Fruit fly (Drosophila melanogaster): ENCODE data around the gene CG32432.
A peak's percentile ranks its signal among the peaks of the same experiment; 100 is the strongest.

CG32432 gene

DNA sequence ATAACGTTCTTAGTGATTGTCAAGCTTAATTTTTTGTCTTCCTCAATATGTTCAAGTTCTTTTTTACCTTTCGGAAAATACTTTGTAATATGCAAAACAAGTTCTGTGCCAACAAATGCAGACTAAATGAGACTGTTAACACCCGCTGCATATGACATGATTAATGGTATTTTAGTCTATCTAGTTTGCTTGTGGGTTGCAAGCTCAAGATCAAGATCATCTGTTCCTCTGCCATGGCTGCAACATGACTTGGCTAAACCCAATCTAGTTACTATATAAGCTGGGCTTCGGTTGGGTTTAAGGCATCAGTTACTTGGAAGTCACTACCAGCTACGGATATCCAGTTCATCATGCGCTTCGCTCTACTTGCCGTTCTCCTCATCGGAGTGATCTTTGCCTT, 20.5 kb upstream of the CG32432 start, which contains the start of gene CG11458:
Gene CG11458 (plus strand): TSS at position 301 of the 400 bp plus-strand sequence.
- TF ChIP-seq CTCF (optimal IDR thresholded peaks at IDR 0.05), result no peak
- no peak for TF ChIP-seq CG8478 (optimal IDR thresholded peaks at IDR 0.05)

dm6 chr3L:20900996-20901395, 16.0 kb upstream of the CG32432 start:
- no peak for TF ChIP-seq CG8478 (optimal IDR thresholded peaks at IDR 0.05)
- TF ChIP-seq CTCF (optimal IDR thresholded peaks at IDR 0.05), result no peak

- TF ChIP-seq CTCF (optimal IDR thresholded peaks at IDR 0.05) (no peak), CG8478 (optimal IDR thresholded peaks at IDR 0.05) (no peak)
Observed at dm6 chr3L:20897317-20897716, 12.3 kb upstream of the CG32432 start, which contains the start of the genes Sfp77F and CG43931. Gene Sfp77F, minus strand, starts transcription at chr3L:20897417. Gene CG43931, plus strand, starts transcription at chr3L:20897557.

DNA sequence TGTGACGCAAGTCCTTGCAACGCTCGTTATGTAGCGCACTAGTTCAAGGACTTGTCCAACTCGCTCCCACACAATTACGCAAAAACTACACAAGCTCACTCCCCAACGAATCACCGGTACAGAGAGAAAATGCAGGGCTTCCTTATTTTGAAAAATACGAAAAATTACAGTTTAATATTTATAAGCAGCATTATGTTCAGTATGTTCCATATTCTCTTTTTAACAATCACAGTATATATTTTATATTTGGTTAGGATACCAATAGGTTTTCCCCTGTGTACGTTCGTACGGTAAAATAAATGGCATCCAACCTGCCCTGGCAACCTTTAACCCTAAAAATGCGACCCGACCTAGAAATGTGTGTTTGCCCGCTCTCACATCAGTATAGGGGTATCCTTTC, 1.0 kb downstream of the CG32432 start:
- TF ChIP-seq CG8478 (optimal IDR thresholded peaks at IDR 0.05) (no peak), CTCF (optimal IDR thresholded peaks at IDR 0.05) (no peak)

dm6 chr3L:20868995-20869394, 16.0 kb downstream of the CG32432 start:
- TF ChIP-seq CTCF (optimal IDR thresholded peaks at IDR 0.05) (no peak), CG8478 (optimal IDR thresholded peaks at IDR 0.05) (no peak)

DNA sequence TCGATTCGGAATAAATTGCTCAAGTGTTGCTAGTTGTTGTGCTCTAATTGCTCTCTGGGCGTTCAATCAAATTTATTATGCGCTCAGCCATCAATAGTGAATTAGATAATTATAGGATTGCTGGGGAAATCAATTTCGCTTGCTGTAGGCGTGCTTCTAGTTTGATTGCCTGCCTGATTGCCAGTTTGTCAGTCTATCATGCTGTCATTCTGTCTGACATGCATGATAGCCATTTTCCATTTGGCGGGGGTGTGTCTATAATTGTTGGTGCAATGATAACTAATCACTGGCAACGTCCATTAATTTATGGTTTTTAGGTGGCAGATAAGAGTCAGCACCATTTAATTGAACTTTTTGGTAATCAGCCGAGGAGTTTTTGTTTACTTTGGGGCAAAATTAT, 27.4 kb downstream of the CG32432 start:
- TF ChIP-seq CG8478 (optimal IDR thresholded peaks at IDR 0.05) (no peak), CTCF (optimal IDR thresholded peaks at IDR 0.05) (no peak)

DNA sequence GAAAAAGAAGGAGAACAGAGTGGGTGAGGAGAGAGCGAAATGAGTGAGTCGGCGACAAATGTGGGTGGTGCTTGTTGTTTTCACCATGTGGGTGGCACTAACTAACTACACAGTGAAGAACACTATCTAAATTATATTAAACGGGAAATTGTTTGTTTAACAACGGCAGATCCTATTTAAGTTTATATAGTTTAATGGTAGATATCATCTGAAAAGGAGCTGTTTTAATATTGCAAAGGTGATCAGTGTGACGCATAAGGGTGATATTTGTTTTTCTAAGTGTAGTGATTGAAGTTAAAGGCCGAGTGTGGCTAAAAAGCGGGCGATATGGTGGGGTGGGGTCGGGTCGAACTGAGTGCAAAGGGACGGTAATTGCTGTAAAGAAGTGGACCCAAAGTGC, 36.4 kb downstream of the CG32432 start:
- TF ChIP-seq CG8478 (optimal IDR thresholded peaks at IDR 0.05) (no peak), CTCF (optimal IDR thresholded peaks at IDR 0.05) (no peak)

DNA sequence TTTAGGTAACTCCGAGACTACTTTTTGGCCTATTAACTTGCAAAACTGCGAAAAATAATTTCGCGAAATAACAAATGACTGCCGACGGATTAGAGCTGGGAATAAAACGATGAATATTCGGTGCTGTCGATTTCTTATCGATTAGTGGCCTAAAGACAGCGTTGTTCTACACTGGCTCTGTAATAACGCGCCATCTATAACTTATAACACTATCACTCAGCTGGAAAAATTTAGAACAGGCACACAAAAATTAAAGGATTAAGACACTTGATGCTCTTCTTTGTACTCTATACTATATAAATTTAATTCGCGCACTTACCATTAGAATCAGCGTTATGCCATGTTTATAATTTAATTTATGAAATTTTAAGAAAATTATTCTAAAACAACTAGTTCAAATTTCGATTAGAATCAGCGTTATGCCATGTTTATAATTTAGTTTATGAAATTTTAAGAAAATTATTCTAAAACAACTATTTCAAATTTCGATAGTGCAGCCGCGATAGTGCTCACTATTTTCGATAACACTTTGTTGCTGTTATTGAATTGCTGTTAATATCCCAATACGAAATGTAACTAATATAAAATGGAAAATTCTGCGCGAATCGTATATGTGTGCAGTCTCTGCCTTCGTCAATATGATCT, 43.4 kb downstream of the CG32432 start, which contains the start of the genes CSN3 and CG11456:
Gene CSN3 (minus strand): TSS at position 112 of the 645 bp plus-strand sequence.
Gene CG11456 (plus strand): TSS at position 523 of the 645 bp plus-strand sequence.
- peak; percentile 88 to 90 for TF ChIP-seq CTCF (optimal IDR thresholded peaks at IDR 0.05)
- no peak for TF ChIP-seq CG8478 (optimal IDR thresholded peaks at IDR 0.05)

DNA sequence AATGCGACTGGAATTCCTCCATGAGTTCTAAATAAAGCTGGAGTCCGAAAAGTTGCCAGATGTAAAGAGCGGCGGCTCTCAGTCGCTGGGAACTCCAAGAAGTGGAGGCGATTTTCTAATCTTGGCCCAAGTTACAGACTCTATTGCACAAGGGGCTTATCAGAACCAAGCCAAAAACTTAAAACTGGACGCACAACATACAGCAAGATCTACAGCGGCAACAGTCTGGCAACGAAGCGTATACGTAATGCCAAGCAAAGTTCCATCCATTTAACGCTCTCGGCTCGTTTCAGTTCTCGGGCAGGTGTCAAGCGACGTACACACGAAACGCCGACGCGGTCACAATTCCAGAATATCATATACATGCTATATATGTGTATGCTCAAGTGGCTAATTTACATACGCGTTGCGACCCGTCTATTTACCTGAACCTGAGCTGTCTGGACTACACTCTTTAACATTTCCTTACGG, 47.1 kb downstream of the CG32432 start:
- TF ChIP-seq CG8478 (optimal IDR thresholded peaks at IDR 0.05) (no peak), CTCF (optimal IDR thresholded peaks at IDR 0.05) (no peak)

dm6 chr3L:20837040-20837830, 47.8 kb downstream of the CG32432 start, which contains the start of gene CG13255:
Gene CG13255, plus strand, starts transcription at chr3L:20837488.
- TF ChIP-seq CG8478 (optimal IDR thresholded peaks at IDR 0.05) (no peak), CTCF (optimal IDR thresholded peaks at IDR 0.05) (no peak)

DNA sequence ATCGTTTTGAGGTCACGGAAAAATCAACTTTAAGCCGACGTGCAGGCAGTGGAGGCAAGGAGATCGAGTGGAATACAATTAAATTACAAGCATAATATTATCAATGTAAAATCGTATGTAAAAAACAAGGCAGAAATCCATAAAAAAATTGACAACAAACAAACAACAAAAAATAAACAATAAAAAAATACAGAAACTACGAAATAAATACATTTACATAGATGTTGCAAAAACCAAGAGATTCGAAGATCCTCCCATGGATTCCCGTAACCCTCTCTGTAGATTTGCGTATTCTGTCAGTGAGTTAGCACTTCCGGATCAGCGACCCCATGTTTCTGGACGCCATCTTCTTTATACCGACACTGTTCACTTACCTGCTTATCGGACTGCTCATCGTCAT, 49.1 kb downstream of the CG32432 start, which contains the start of gene CG3288:
Gene CG3288 (plus strand): TSS at position 301 of the 400 bp plus-strand sequence.
- no peak for TF ChIP-seq CTCF (optimal IDR thresholded peaks at IDR 0.05)
- no peak for TF ChIP-seq CG8478 (optimal IDR thresholded peaks at IDR 0.05)

DNA sequence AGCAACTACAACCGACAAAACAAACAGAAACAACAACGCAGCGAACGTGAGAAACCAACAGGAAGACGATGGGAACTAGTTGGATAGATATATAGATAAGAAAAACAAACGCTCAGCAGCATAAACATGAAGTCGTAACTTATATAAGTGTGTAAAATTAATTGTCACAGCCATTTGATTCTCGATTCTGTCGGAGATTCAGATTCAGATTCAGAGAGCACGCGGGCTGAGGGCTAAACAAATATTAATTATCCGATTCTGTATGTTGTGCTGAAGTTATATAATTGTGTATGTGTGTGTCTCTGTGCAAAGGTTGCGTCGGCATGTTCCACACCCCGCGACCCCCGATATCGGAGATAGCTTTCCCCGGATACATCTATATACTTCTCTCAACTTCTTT, 50.8 kb downstream of the CG32432 start:
- TF ChIP-seq CG8478 (optimal IDR thresholded peaks at IDR 0.05), result no peak
- TF ChIP-seq CTCF (optimal IDR thresholded peaks at IDR 0.05), result no peak

- TF ChIP-seq CTCF (optimal IDR thresholded peaks at IDR 0.05), result no peak
Observed at dm6 chr3L:20830361-20830760, 54.6 kb downstream of the CG32432 start.

DNA sequence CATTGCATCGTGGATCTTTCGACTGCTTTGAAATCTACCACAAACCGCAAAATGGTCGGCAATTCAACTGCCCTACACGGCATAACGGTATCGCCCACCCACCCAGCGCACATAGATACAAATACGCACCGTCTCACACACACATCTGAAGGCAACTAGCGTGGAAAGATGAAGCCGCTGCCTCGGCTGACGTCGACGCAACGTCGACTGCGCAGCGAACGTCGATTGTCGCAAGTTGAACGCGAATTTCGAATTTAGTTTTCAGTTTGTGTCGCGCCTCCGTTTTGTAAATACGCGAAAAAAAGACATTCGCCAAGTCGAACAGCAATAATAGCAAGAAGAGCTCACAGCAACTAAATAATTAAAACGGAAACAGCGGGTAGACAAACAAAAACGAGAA, 57.0 kb downstream of the CG32432 start:
- TF ChIP-seq CTCF (optimal IDR thresholded peaks at IDR 0.05) (no peak), CG8478 (optimal IDR thresholded peaks at IDR 0.05) (no peak)

Measured in S2 (cell line).